Worm (Caenorhabditis elegans) whole organism, young adult: ENCODE measurements around the gene F52D2.12.

ENCODE experiments used
- C17E4.6 ChIP-seq: fragments of 200-800 bp; sonication (Bioruptor generic); IDR thresholded peaks from 2 replicates; pipeline ENCODE4 v1.3.6; 2022; ENCODE audit warnings: missing genetic modification reagents, missing genetic modification characterization, missing compliant biosample characterization
- D2030.7 ChIP-seq: fragments of 200-800 bp; sonication (Bioruptor generic); IDR thresholded peaks from 2 replicates; pipeline ENCODE4 v1.3.6; 2022; ENCODE audit warnings: missing genetic modification reagents, missing genetic modification characterization, missing compliant biosample characterization
- F22D6.2 ChIP-seq: sonication (generic microtip); optimal IDR thresholded peaks from 2 replicates; lab custom pipeline; 2016; ENCODE audit warnings: mild to moderate bottlenecking, missing genetic modification characterization, missing compliant biosample characterization
- F39B2.1 ChIP-seq: fragments of 200-800 bp; sonication (Bioruptor generic); IDR thresholded peaks from 2 replicates; pipeline ENCODE4 v1.3.6; 2022; ENCODE audit warnings: missing genetic modification reagents, missing genetic modification characterization, missing compliant biosample characterization
- K11D2.4 ChIP-seq: fragments of 200-800 bp; sonication (Bioruptor generic); IDR thresholded peaks from 2 replicates; pipeline ENCODE4 v1.3.6; 2022; ENCODE audit warnings: missing genetic modification reagents, missing genetic modification characterization, missing compliant biosample characterization
- K12H6.12 ChIP-seq: fragments of 200-800 bp; sonication (Bioruptor generic); optimal IDR thresholded peaks from 2 replicates; lab custom pipeline; 2018; ENCODE audit warnings: mild to moderate bottlenecking, missing genetic modification characterization, missing compliant biosample characterization
- Y53G8AR.9 ChIP-seq: fragments of 200-800 bp; sonication (Bioruptor generic); conservative IDR thresholded peaks from 2 replicates; pipeline ENCODE4 v1.3.6; 2022; ENCODE audit warnings: missing genetic modification reagents, missing genetic modification characterization, missing compliant biosample characterization
- Y56A3A.18 ChIP-seq: fragments of 200-800 bp; sonication (Bioruptor generic); IDR thresholded peaks from 2 replicates; pipeline ENCODE4 v1.3.6; 2022; ENCODE audit warnings: missing genetic modification reagents, missing genetic modification characterization, missing compliant biosample characterization
- akir-1 ChIP-seq: fragments of 200-800 bp; sonication (Bioruptor generic); optimal IDR thresholded peaks from 2 replicates; lab custom pipeline; 2018; ENCODE audit warnings: mild to moderate bottlenecking, missing genetic modification characterization, moderate library complexity, missing compliant biosample characterization
- dox-1 ChIP-seq: fragments of 200-800 bp; sonication (Bioruptor generic); IDR thresholded peaks from 2 replicates; pipeline ENCODE4 v1.3.6; 2022; ENCODE audit warnings: missing genetic modification reagents, missing genetic modification characterization, missing compliant biosample characterization
- dpl-1 ChIP-seq: fragments of 150-350 bp; optimal IDR thresholded peaks from 2 replicates; lab custom pipeline; 2014; ENCODE audit warnings: missing biosample characterization, missing genetic modification reagents, missing genetic modification characterization
- egrh-3 ChIP-seq: fragments of 200-800 bp; sonication (Bioruptor generic); IDR thresholded peaks from 2 replicates; pipeline ENCODE4 v1.3.6; 2022; ENCODE audit warnings: missing genetic modification reagents, missing genetic modification characterization, missing compliant biosample characterization
- ets-4 ChIP-seq: fragments of 200-800 bp; sonication (Bioruptor generic); optimal IDR thresholded peaks from 2 replicates; lab custom pipeline; 2018; ENCODE audit warnings: mild to moderate bottlenecking, missing genetic modification characterization, missing compliant biosample characterization
- hlh-26 ChIP-seq: fragments of 200-800 bp; sonication (Bioruptor generic); conservative IDR thresholded peaks from 2 replicates; pipeline ENCODE4 v1.3.6; 2022; ENCODE audit warnings: missing genetic modification reagents, missing genetic modification characterization, missing compliant biosample characterization
- hmg-1.2 ChIP-seq: fragments of 200-800 bp; sonication (Bioruptor generic); IDR thresholded peaks from 2 replicates; pipeline ENCODE4 v1.3.6; 2022; ENCODE audit warnings: missing genetic modification reagents, missing genetic modification characterization, missing compliant biosample characterization
- hmg-20 ChIP-seq: fragments of 200-800 bp; sonication (Bioruptor generic); IDR thresholded peaks from 2 replicates; pipeline ENCODE4 v1.3.6; 2022; ENCODE audit warnings: missing genetic modification reagents, missing genetic modification characterization, missing compliant biosample characterization
- hsf-1 ChIP-seq: fragments of 200-800 bp; sonication (Bioruptor generic); IDR thresholded peaks from 2 replicates; pipeline ENCODE4 v1.3.6; 2022; ENCODE audit warnings: missing genetic modification reagents, missing genetic modification characterization, missing compliant biosample characterization
- let-526 ChIP-seq: fragments of 200-800 bp; sonication (Bioruptor generic); IDR thresholded peaks from 2 replicates; pipeline ENCODE4 v1.3.6; 2022; ENCODE audit warnings: missing genetic modification reagents, missing genetic modification characterization, missing compliant biosample characterization
- mes-4 ChIP-seq: sonication (generic microtip); optimal IDR thresholded peaks from 2 replicates; lab custom pipeline; 2016; ENCODE audit warnings: missing genotype, missing genetic modification characterization, missing compliant biosample characterization
- mxl-1 ChIP-seq: sonication (generic microtip); optimal IDR thresholded peaks from 2 replicates; lab custom pipeline; 2016; ENCODE audit warnings: missing genetic modification characterization, missing compliant biosample characterization
- nhr-27 ChIP-seq: fragments of 200-800 bp; sonication (Bioruptor generic); optimal IDR thresholded peaks from 2 replicates; lab custom pipeline; 2018; ENCODE audit warnings: mild to moderate bottlenecking, missing genetic modification characterization, moderate library complexity, missing compliant biosample characterization
- nhr-80 ChIP-seq: sonication (generic microtip); optimal IDR thresholded peaks from 2 replicates; lab custom pipeline; 2016; ENCODE audit warnings: missing genetic modification characterization, missing compliant biosample characterization
- repo-1 ChIP-seq: sonication (generic microtip); optimal IDR thresholded peaks from 2 replicates; lab custom pipeline; 2017; ENCODE audit warnings: mild to moderate bottlenecking, missing genetic modification characterization, missing compliant biosample characterization
- tbx-9 ChIP-seq: sonication (generic microtip); optimal IDR thresholded peaks from 2 replicates; lab custom pipeline; 2016; ENCODE audit warnings: borderline replicate concordance, missing genetic modification characterization, inconsistent platforms, missing compliant biosample characterization
- tlf-1 ChIP-seq: fragments of 200-800 bp; sonication (Bioruptor generic); optimal IDR thresholded peaks from 2 replicates; lab custom pipeline; 2018; ENCODE audit warnings: mild to moderate bottlenecking, missing genetic modification characterization, missing compliant biosample characterization
- unc-130 ChIP-seq: sonication (generic microtip); optimal IDR thresholded peaks from 2 replicates; lab custom pipeline; 2016; ENCODE audit warnings: missing genetic modification reagents, missing genetic modification characterization, missing compliant biosample characterization
- xnd-1 ChIP-seq: sonication (generic microtip); optimal IDR thresholded peaks from 2 replicates; lab custom pipeline; 2016; ENCODE audit warnings: missing genotype, missing genetic modification reagents, missing genetic modification characterization, missing compliant biosample characterization
- zfh-2 ChIP-seq: fragments of 200-800 bp; sonication (Bioruptor generic); conservative IDR thresholded peaks from 2 replicates; pipeline ENCODE4 v1.3.6; 2022; ENCODE audit warnings: missing genetic modification reagents, missing genetic modification characterization, missing compliant biosample characterization
- zim-3 ChIP-seq: sonication (generic microtip); optimal IDR thresholded peaks from 2 replicates; lab custom pipeline; 2017; ENCODE audit warnings: mild to moderate bottlenecking, missing genetic modification characterization, moderate library complexity, missing compliant biosample characterization
- ztf-18 ChIP-seq: sonication (generic microtip); optimal IDR thresholded peaks from 2 replicates; lab custom pipeline; 2016; ENCODE audit warnings: missing genotype, mild to moderate bottlenecking, missing genetic modification characterization, missing compliant biosample characterization
- ztf-25 ChIP-seq: fragments of 200-800 bp; sonication (Bioruptor generic); IDR thresholded peaks from 2 replicates; pipeline ENCODE4 v1.3.6; 2022; ENCODE audit warnings: missing genetic modification reagents, missing genetic modification characterization, missing compliant biosample characterization
- ztf-3 ChIP-seq: fragments of 200-800 bp; sonication (Bioruptor generic); optimal IDR thresholded peaks from 2 replicates; lab custom pipeline; 2018; ENCODE audit warnings: mild to moderate bottlenecking, missing genetic modification characterization, missing compliant biosample characterization
- ztf-6 ChIP-seq: fragments of 200-800 bp; sonication (Bioruptor generic); IDR thresholded peaks from 2 replicates; pipeline ENCODE4 v1.3.6; 2022; ENCODE audit warnings: missing genetic modification reagents, missing genetic modification characterization, missing compliant biosample characterization

F52D2.12 gene

DNA sequence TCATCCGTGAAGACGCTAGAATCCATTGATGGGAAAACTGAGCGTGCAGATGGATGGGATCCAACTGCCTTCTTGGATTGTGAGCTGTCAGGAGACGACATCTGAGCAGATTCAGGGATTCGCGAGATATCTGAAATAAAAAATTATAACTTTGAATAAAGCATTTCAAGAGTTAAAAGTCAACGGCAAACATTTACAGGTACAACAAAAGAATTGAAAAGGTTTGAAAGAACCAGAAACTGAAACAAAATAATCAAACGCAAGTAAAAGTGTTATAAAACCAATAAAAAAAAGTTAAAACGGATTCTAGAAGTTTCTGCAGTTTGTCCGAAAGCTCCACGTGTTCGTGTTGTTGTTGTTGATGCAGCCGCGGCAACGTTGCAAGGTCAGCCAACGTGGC is 37.9 kb upstream of the F52D2.12 start, which contains the start of gene Y59E1A.4:
Gene Y59E1A.4 (minus strand): TSS at position 101 of the 400 bp plus-strand sequence.
- TF ChIP-seq Y53G8AR.9 (no peak), C17E4.6 (GFP tag; lab: Robert Waterston, UW) (no peak), akir-1 (GFP tag; lab: Kevin White, UChicago) (no peak), K12H6.12 (tag; lab: Kevin White, UChicago) (no peak)

DNA sequence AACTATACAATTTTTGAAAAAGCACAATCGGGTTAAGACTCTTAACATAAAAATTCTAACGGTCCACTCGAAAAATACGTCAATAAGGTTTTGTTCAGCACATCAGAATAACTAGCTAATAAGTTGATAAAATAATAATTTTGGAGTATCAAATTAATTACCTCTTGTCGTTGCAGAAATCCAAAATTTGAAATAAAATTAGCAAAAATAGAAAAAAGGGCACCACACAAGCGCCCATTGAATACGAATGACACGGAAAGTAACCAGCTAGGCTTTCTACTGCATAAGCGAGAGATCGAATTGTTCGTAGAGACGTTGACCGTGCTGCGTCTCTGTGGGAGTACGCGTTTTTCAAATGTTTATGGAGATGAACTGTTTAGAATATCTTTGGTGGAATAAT is 18.8 kb upstream of the F52D2.12 start:
- TF ChIP-seq ztf-25 (GFP tag; lab: Robert Waterston, UW) (no peak), D2030.7 (GFP tag; lab: Robert Waterston, UW) (no peak), zim-3 (no peak), tlf-1 (GFP tag; lab: Kevin White, UChicago) (no peak), hmg-20 (GFP tag; lab: Robert Waterston, UW) (no peak), C17E4.6 (GFP tag; lab: Robert Waterston, UW) (no peak), dpl-1 (no peak), ztf-6 (GFP tag; lab: Robert Waterston, UW) (no peak), tbx-9 (no peak), let-526 (no peak), mes-4 (tag; lab: Kevin White, UChicago) (no peak), ets-4 (GFP tag; lab: Kevin White, UChicago) (no peak), hlh-26 (no peak), mxl-1 (tag; lab: Kevin White, UChicago) (no peak), F22D6.2 (tag; lab: Kevin White, UChicago) (no peak), unc-130 (GFP tag; lab: Kevin White, UChicago) (no peak), ztf-3 (GFP tag; lab: Kevin White, UChicago) (no peak), xnd-1 (tag; lab: Kevin White, UChicago) (no peak), akir-1 (GFP tag; lab: Kevin White, UChicago) (no peak), K11D2.4 (GFP tag; lab: Robert Waterston, UW) (no peak)

DNA sequence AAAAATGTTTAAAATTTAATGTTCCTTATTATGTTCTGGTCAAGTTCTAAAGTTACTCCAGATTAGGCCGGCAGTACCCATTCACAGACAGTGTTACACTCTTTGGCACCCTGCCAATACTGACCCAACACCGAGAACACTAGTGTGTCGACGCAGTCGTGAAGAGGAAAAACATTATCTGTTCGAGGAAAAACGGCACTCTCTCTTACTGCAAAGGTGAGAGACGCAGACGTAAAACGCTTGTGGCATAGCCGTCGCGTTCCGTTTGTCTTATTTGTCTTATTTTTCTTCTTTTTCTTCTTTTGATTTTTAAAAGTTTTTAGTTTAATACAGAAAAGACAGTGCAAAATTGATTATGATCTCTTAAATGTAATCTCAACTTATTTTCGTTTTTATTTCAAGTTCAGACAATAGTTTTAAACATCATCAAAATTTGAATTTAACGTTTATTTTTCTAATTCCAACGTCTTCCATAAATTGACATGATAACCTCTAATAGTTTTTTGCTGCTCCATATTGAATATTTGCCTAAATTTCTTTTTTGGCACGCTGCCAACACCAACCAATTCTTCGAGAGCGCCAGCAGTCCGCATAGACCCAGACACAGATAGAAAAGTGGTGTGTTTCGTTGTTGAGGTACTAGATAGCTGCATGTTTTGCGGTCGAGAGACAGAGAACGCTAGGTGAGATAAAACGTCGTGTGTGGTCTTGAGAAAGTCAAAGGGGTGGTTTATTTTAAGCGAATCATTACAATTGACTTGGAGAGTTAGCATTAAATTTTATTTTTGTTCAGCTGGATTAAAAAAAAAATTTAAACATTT is 16.7 kb upstream of the F52D2.12 start:
- TF ChIP-seq nhr-80 (peak; percentile 9), F39B2.1 (GFP tag; lab: Robert Waterston, UW) (no peak), hmg-1.2 (GFP tag; lab: Robert Waterston, UW) (peak; percentile 75; the same call in 1 of the 2 replicates)
- TF ChIP-seq, all 124 proteins: peak for 2

DNA sequence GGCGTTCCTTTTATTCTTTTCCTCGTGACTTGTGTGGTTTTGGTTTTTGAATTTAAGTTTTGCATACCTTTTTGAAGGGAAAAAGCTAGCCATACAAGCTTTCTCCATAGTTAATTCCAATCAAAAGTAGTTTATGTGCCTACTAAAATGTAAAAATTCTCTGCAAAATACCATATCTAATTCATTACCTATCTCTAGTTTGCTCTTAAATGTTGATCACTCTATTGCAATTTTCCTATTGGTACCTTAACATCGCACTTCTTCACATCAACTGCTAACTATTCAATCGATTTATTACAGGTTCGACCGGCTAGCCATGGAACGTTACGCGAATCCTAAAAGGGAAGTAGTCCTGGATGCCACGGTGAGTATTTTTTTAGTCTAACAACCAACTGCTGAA is 15.5 kb upstream of the F52D2.12 start, which contains the start of gene F52D2.7:
Gene F52D2.7 (plus strand): TSS at position 301 of the 400 bp plus-strand sequence.
- no peak for TF ChIP-seq dox-1 (GFP tag; lab: Robert Waterston, UW)
- TF ChIP-seq ztf-18 (tag; lab: Kevin White, UChicago) = no peak
- no peak for TF ChIP-seq Y56A3A.18 (GFP tag; lab: Robert Waterston, UW)

DNA sequence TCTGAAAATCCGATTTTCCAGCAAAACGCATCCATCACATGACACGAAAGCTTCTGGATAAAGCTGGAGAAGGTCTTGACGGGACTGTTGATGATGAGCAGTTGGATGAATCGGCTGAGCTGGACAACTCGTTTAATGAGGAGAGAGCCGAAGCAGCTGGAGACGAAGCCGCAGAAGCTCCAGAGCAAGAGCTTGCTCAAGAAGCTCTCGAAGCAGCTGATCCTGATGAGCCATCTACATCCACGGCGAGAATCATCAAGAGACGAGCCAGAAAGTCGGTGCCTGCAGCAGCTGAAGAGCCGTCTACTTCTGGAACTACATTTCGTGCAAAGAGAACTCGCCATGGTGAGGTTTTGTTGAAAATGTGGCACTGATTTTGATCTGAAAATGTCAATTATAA is 13.4 kb upstream of the F52D2.12 start:
- TF ChIP-seq repo-1 (no peak), egrh-3 (GFP tag; lab: Robert Waterston, UW) (peak; percentile 12; the same call in 1 of the 2 replicates), zfh-2 (GFP tag; lab: Robert Waterston, UW) (peak; percentile 74), nhr-27 (tag; lab: Kevin White, UChicago) (no peak), hsf-1 (no peak)
- TF ChIP-seq, all 124 proteins: peak for 2
